Fruit fly (Drosophila melanogaster): ENCODE measurements around the gene Spn28Da.

Spn28Da gene

dm6 chr2L:7849472-7849871, 39.5 kb downstream of the Spn28Da start (continued):
- TF ChIP-seq Tbp (GFP tag; optimal IDR thresholded peaks at IDR 0.05) (no peak), CoRest (tag; optimal IDR thresholded peaks at IDR 0.05) (peak; percentile 29), Adf1 (GFP tag; IDR thresholded peaks at IDR 0.05) (no peak), row (GFP tag; IDR thresholded peaks at IDR 0.05) (peak; percentile 71), otp (GFP tag; IDR thresholded peaks at IDR 0.05) (0 out of 3 replicates have a peak, but pooled peaks have one; percentile 11), wek (GFP tag; optimal IDR thresholded peaks at IDR 0.05) (no peak), ase (GFP tag; IDR thresholded peaks at IDR 0.05) (no peak), CG16813 (GFP tag; IDR thresholded peaks at IDR 0.05; ENCODE audit: partially characterized antibody) (no peak), zf30C (GFP tag; optimal IDR thresholded peaks at IDR 0.05) (no peak), psq (GFP tag; optimal IDR thresholded peaks at IDR 0.05) (no peak), ato (GFP tag; IDR thresholded peaks at IDR 0.05; ENCODE audit: partially characterized antibody) (no peak), CG9797 (GFP tag; optimal IDR thresholded peaks at IDR 0.05) (no peak), CG6791 (GFP tag; IDR thresholded peaks at IDR 0.05; ENCODE audit: partially characterized antibody) (no peak), CG3065 (GFP tag; optimal IDR thresholded peaks at IDR 0.05) (no peak), CG15269 (tag; optimal IDR thresholded peaks at IDR 0.05) (peak; percentile 23), CG15479 (GFP tag; optimal IDR thresholded peaks at IDR 0.05) (no peak), CG11247 (GFP tag; IDR thresholded peaks at IDR 0.05) (no peak), CG7556 (GFP tag; optimal IDR thresholded peaks at IDR 0.05) (peak; percentile 41), sisA (GFP tag; IDR thresholded peaks at IDR 0.05) (peak; percentile 36; the same call in 1 of the 2 replicates)

- TF ChIP-seq grau (tag; optimal IDR thresholded peaks at IDR 0.05) (peak; percentile 12), Ptx1 (GFP tag; IDR thresholded peaks at IDR 0.05) (0 out of 2 replicates have a peak, but pooled peaks have one; percentile 30), CG32532 (GFP tag; IDR thresholded peaks at IDR 0.05) (0 out of 2 replicates have a peak, but pooled peaks have one; percentile 8), CG11398 (GFP tag; optimal IDR thresholded peaks at IDR 0.05) (no peak), CG9876 (GFP tag; optimal IDR thresholded peaks at IDR 0.05) (no peak), crc (GFP tag; optimal IDR thresholded peaks at IDR 0.05) (no peak), D19B (GFP tag; optimal IDR thresholded peaks at IDR 0.05) (no peak), Hmr (GFP tag; optimal IDR thresholded peaks at IDR 0.05) (peak; percentile 11), unpg (GFP tag; optimal IDR thresholded peaks at IDR 0.05) (peak; percentile 0), slbo (GFP tag; IDR thresholded peaks at IDR 0.05) (peak; percentile 44), Max (GFP tag; optimal IDR thresholded peaks at IDR 0.05) (no peak), Hr51 (GFP tag; optimal IDR thresholded peaks at IDR 0.05) (peak in 1 of 2 experiments; percentile 12), CG17328 (GFP tag; IDR thresholded peaks at IDR 0.05) (0 out of 2 replicates have a peak, but pooled peaks have one; percentile 38), CG32772 (GFP tag; IDR thresholded peaks at IDR 0.05) (0 out of 2 replicates have a peak, but pooled peaks have one; percentile 15), CG15011 (GFP tag; optimal IDR thresholded peaks at IDR 0.05) (no peak), CG2120 (GFP tag; optimal IDR thresholded peaks at IDR 0.05) (peak; percentile 2), gem (tag; optimal IDR thresholded peaks at IDR 0.05) (peak; percentile 24), CG15269 (tag; optimal IDR thresholded peaks at IDR 0.05) (peak; percentile 29), dysf (GFP tag; IDR thresholded peaks at IDR 0.05) (peak; percentile 26; the same call in 1 of the 3 replicates), bab2 (GFP tag; optimal IDR thresholded peaks at IDR 0.05) (no peak), CG6689 (GFP tag; IDR thresholded peaks at IDR 0.05) (0 out of 2 replicates have a peak, but pooled peaks have one; percentile 16), row (GFP tag; IDR thresholded peaks at IDR 0.05) (peak; percentile 41; the same call in 1 of the 3 replicates), ttk (GFP tag; IDR thresholded peaks at IDR 0.05) (0 out of 2 replicates have a peak, but pooled peaks have one; percentile 22), Rfx (GFP tag; IDR thresholded peaks at IDR 0.05) (peak; percentile 34; the same call in 1 of the 2 replicates), CG18599 (GFP tag; optimal IDR thresholded peaks at IDR 0.05) (peak; percentile 7), lab (GFP tag; optimal IDR thresholded peaks at IDR 0.05) (peak; percentile 23), ATbp (GFP tag; optimal IDR thresholded peaks at IDR 0.05) (no peak), dmrt99B (tag; optimal IDR thresholded peaks at IDR 0.05) (peak; percentile 4), oc (tag; optimal IDR thresholded peaks at IDR 0.05) (no peak), CG16813 (GFP tag; IDR thresholded peaks at IDR 0.05; ENCODE audit: partially characterized antibody) (no peak), CG4854 (GFP tag; optimal IDR thresholded peaks at IDR 0.05) (no peak), sug (tag; optimal IDR thresholded peaks at IDR 0.05) (no peak), CG43689 (GFP tag; IDR thresholded peaks at IDR 0.05) (no peak)
Observed at dm6 chr2L:7841244-7841643, 47.7 kb downstream of the Spn28Da start.

All from whole organism, embryonic.